Fruit fly (Drosophila melanogaster) whole organism, adult: ENCODE results near the gene CG9040.

ENCODE experiments used
- CG11617 ChIP-seq: fragments of 200-800 bp; sonication (Bioruptor generic); optimal IDR thresholded peaks from 2 replicates; lab custom pipeline; 2017; ENCODE audit warnings: mild to moderate bottlenecking, missing biosample characterization, missing genetic modification reagents, missing genetic modification characterization
- CG12768 ChIP-seq: fragments of 200-800 bp; sonication (Bioruptor generic); optimal IDR thresholded peaks from 2 replicates; lab custom pipeline; 2017; ENCODE audit warnings: missing biosample characterization, missing genetic modification characterization, mild to moderate bottlenecking, moderate library complexity, missing genetic modification reagents
- CG14711 ChIP-seq: fragments of 200-800 bp; sonication (Bioruptor generic); optimal IDR thresholded peaks from 2 replicates; lab custom pipeline; 2018; ENCODE audit warnings: missing biosample characterization, mild to moderate bottlenecking, missing genetic modification characterization, moderate library complexity
- CG1620 ChIP-seq: fragments of 200-800 bp; sonication (Bioruptor generic); optimal IDR thresholded peaks from 2 replicates; lab custom pipeline; 2016; ENCODE audit warnings: missing biosample characterization, missing genetic modification characterization
- CG33017 ChIP-seq: fragments of 200-800 bp; sonication (Bioruptor generic); optimal IDR thresholded peaks from 2 replicates; lab custom pipeline; 2018; ENCODE audit warnings: missing biosample characterization, mild to moderate bottlenecking, missing genetic modification characterization, moderate library complexity
- CG5204 ChIP-seq: fragments of 200-800 bp; sonication (Bioruptor generic); optimal IDR thresholded peaks from 2 replicates; lab custom pipeline; 2016; ENCODE audit warnings: missing biosample characterization, missing genetic modification characterization
- CG7045 ChIP-seq: fragments of 200-800 bp; sonication (Bioruptor generic); optimal IDR thresholded peaks from 2 replicates; lab custom pipeline; 2017; ENCODE audit warnings: missing biosample characterization, mild to moderate bottlenecking, missing genetic modification characterization
- CG7101 ChIP-seq: fragments of 200-800 bp; sonication (Bioruptor generic); optimal IDR thresholded peaks from 2 replicates; lab custom pipeline; 2018; ENCODE audit warnings: missing biosample characterization, mild to moderate bottlenecking, missing genetic modification characterization, moderate library complexity
- Clk ChIP-seq: fragments of 200-800 bp; sonication (Bioruptor generic); optimal IDR thresholded peaks from 2 replicates; lab custom pipeline; 2017; ENCODE audit warnings: missing biosample characterization, missing genetic modification characterization
- Crg-1 ChIP-seq: fragments of 200-800 bp; sonication (Bioruptor generic); optimal IDR thresholded peaks from 2 replicates; lab custom pipeline; 2016; ENCODE audit warnings: missing biosample characterization, missing genetic modification characterization
- Hr96 ChIP-seq: fragments of 200-800 bp; sonication (Bioruptor generic); optimal IDR thresholded peaks from 2 replicates; lab custom pipeline; 2016; ENCODE audit warnings: missing biosample characterization, missing genetic modification characterization
- Mnt ChIP-seq: fragments of 200-800 bp; sonication (Bioruptor generic); optimal IDR thresholded peaks from 2 replicates; lab custom pipeline; 2016; ENCODE audit warnings: missing biosample characterization, mild to moderate bottlenecking, missing genetic modification characterization
- bab1 ChIP-seq: fragments of 200-800 bp; sonication (Bioruptor generic); optimal IDR thresholded peaks from 3 replicates; lab custom pipeline; 2019; ENCODE audit warnings: missing biosample characterization, mild to moderate bottlenecking, missing genetic modification characterization, moderate library complexity
- cic ChIP-seq: fragments of 200-800 bp; sonication (Bioruptor generic); optimal IDR thresholded peaks from 2 replicates; lab custom pipeline; 2017; ENCODE audit warnings: missing biosample characterization, mild to moderate bottlenecking, missing genetic modification characterization, moderate library complexity
- cnc ChIP-seq, 2 experiments: fragments of >200 bp; optimal IDR thresholded peaks; 2 replicates each; lab custom pipeline; 2017
- kay ChIP-seq: fragments of 200-800 bp; sonication (Bioruptor generic); peaks from one replicate; lab custom pipeline; 2016; ENCODE audit warnings: missing biosample characterization, missing genetic modification characterization, borderline replicate concordance
- ovo ChIP-seq: fragments of 200-800 bp; sonication (Bioruptor generic); optimal IDR thresholded peaks from 2 replicates; lab custom pipeline; 2016; ENCODE audit warnings: missing biosample characterization, missing genetic modification characterization
- pad ChIP-seq: fragments of 200-800 bp; sonication (Bioruptor generic); optimal IDR thresholded peaks from 3 replicates; lab custom pipeline; 2017; ENCODE audit warnings: missing biosample characterization, missing genetic modification characterization, mild to moderate bottlenecking, moderate library complexity, missing genetic modification reagents
- tj ChIP-seq: fragments of 200-800 bp; sonication (Bioruptor generic); optimal IDR thresholded peaks from 3 replicates; lab custom pipeline; 2017; ENCODE audit warnings: missing biosample characterization, mild to moderate bottlenecking, missing genetic modification characterization, moderate library complexity
- toe ChIP-seq: fragments of 200-800 bp; sonication (Bioruptor generic); optimal IDR thresholded peaks from 2 replicates; lab custom pipeline; 2016; ENCODE audit warnings: missing biosample characterization, missing genetic modification characterization

CG9040 gene

DNA sequence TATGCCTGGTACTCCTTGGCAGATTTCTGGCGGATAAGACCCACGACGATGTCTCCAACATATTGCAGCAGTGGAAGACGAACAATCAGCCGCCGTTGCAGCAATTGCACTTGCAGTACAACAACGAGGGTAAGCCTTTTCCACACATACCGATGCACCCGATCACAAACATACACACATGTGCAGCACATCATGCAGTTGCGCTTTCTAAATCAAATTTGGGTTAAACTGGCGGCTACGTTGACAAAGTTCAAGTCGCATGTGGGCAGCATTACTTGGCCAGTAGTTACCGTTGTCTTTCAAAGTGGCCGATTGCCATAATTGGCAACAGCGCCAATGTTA is 22.2 kb upstream of the CG9040 start:
- TF ChIP-seq CG14711 (tag; lab: Kevin White, UChicago) (no peak), ovo (GFP tag; lab: Kevin White, UChicago) (no peak), CG12768 (GFP tag; lab: Kevin White, UChicago) (no peak), pad (no peak), CG33017 (tag; lab: Kevin White, UChicago) (no peak), Hr96 (no peak), CG7101 (tag; lab: Kevin White, UChicago) (no peak), CG7045 (GFP tag; lab: Kevin White, UChicago) (no peak), kay (no peak)

DNA sequence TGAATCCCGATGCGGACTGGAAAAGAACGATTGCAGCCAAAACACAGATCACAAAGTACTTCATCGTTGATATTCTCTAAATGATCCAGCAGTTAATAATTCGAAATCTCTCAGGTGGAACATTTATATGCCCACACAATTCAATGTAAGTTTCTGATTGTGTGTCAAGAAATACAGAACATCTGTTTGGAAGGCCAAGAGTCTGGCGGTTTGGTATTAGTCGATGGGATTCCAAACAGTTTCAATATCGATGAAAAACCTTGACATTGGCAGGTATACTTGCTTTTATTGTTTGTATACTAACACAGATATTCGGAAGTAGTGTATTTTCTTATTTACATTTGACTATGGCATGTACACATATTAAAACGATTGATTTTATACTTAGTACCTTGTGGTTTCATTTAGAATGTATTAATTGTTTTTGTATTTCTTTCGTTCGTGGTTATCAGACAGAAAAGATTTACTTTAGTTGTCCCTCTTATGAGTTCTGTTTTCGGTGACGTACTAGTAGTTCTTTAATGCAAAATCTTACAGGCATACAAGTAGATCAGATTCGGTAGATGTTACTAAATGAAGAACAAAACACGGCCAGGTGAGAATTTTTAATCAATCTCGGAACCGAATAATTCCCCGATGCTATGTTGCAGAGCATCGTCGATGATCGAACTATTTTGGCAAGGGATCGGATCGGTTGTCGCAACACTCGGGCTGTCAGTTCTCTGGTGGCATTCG is 14.1 kb upstream of the CG9040 start, which contains the start of the genes CG13738 and Hsc70-1:
CG13738 (minus strand) TSS at position 101 of the 735 bp plus-strand sequence.
Hsc70-1 (plus strand) TSS at position 685 of the 735 bp plus-strand sequence.
- TF ChIP-seq CG11617 (GFP tag; lab: Kevin White, UChicago): no peak
- no peak for TF ChIP-seq CG14711 (tag; lab: Kevin White, UChicago)

DNA sequence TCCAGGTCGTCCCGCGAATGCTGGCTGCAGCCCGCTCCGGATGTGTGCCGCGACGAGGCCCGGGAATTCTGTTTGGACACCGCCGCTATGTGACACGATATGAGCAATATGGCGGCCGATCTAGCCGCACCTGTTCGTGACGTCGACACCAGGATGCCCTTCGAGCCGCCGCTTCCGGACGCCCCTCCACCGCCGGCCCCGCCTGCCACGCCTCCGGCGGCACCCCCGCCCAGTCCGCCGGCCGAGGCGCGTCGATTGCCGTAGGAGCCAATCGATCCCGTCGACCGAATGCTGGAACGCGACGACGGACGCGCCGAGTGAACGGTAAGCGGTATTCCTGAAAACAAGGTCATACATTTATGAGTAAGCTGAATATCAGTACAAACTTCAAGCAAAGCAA is 5.2 kb upstream of the CG9040 start:
- TF ChIP-seq toe (no peak), Crg-1 (GFP tag; lab: Kevin White, UChicago) (no peak), CG12768 (GFP tag; lab: Kevin White, UChicago) (no peak), CG11617 (GFP tag; lab: Kevin White, UChicago) (no peak), CG5204 (GFP tag; lab: Kevin White, UChicago) (no peak), cnc (optimal IDR thresholded peaks at IDR 0.05; lab: Kevin White, UChicago) (no peak), bab1 (GFP tag; lab: Kevin White, UChicago) (no peak)

DNA sequence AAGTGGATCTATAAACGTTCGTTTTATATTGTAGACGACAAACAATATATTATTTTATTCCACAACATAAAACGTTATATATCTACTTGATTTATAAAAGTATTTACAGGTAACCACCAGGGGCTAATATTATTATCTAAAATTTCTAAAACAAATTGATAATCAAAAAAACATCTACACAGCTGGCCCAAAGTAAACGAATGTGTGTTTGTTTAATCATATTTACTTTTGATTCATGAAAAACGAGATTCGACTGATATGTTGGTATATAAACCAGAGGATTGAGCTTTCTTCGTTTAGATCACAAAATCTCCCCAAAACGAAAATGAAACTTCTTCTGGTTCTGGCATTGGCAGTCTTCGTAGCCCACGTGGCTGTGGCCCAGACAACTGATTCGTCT is 1.3 kb upstream of the CG9040 start, which contains the start of gene CG17362:
CG17362 (plus strand) TSS at position 291 of the 400 bp plus-strand sequence.
- TF ChIP-seq Crg-1 (GFP tag; lab: Kevin White, UChicago) (no peak), CG33017 (tag; lab: Kevin White, UChicago) (no peak), CG11617 (GFP tag; lab: Kevin White, UChicago) (no peak), Clk (GFP tag; lab: Kevin White, UChicago) (no peak), Hr96 (no peak), CG7045 (GFP tag; lab: Kevin White, UChicago) (no peak), CG1620 (GFP tag; lab: Kevin White, UChicago) (no peak), tj (GFP tag; lab: Kevin White, UChicago) (no peak), CG12768 (GFP tag; lab: Kevin White, UChicago) (no peak), ovo (GFP tag; lab: Kevin White, UChicago) (no peak), pad (no peak), CG5204 (GFP tag; lab: Kevin White, UChicago) (no peak), cic (GFP tag; lab: Kevin White, UChicago) (no peak), CG14711 (tag; lab: Kevin White, UChicago) (no peak), Mnt (GFP tag; lab: Kevin White, UChicago) (no peak), bab1 (GFP tag; lab: Kevin White, UChicago) (no peak), CG7101 (tag; lab: Kevin White, UChicago) (no peak), cnc (optimal IDR thresholded peaks at IDR 0.05; lab: Kevin White, UChicago) (no peak)

DNA sequence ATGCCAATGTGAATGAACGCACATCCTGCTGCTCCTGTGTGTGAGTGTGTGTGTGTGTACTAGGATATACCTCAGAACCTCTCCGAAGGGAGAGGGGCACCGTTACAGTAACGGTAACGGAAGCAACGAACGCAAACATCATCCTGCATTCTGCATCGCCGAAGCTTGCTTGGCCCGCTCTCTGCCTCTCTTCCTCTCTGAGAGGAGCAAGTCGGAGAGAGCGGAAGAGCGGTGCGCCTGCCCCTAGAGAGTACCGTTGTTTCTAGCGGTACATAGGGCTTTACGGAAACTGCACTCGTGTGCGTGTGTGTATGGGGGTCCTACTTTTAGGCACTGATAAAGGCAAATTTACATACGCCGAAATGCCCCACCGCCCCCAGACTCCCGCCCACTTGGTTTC is 3.6 kb downstream of the CG9040 start:
- TF ChIP-seq CG5204 (GFP tag; lab: Kevin White, UChicago) (no peak), CG12768 (GFP tag; lab: Kevin White, UChicago) (no peak), ovo (GFP tag; lab: Kevin White, UChicago) (no peak), bab1 (GFP tag; lab: Kevin White, UChicago) (no peak), cnc (optimal IDR thresholded peaks at IDR 0.05; lab: Kevin White, UChicago) (no peak), CG7045 (GFP tag; lab: Kevin White, UChicago) (no peak), cic (GFP tag; lab: Kevin White, UChicago) (no peak), CG14711 (tag; lab: Kevin White, UChicago) (no peak), toe (no peak), kay (no peak), Hr96 (no peak), CG33017 (tag; lab: Kevin White, UChicago) (no peak), CG11617 (GFP tag; lab: Kevin White, UChicago) (no peak), pad (no peak), CG1620 (GFP tag; lab: Kevin White, UChicago) (no peak), tj (GFP tag; lab: Kevin White, UChicago) (no peak), CG7101 (tag; lab: Kevin White, UChicago) (no peak), Clk (GFP tag; lab: Kevin White, UChicago) (no peak), Crg-1 (GFP tag; lab: Kevin White, UChicago) (no peak)

DNA sequence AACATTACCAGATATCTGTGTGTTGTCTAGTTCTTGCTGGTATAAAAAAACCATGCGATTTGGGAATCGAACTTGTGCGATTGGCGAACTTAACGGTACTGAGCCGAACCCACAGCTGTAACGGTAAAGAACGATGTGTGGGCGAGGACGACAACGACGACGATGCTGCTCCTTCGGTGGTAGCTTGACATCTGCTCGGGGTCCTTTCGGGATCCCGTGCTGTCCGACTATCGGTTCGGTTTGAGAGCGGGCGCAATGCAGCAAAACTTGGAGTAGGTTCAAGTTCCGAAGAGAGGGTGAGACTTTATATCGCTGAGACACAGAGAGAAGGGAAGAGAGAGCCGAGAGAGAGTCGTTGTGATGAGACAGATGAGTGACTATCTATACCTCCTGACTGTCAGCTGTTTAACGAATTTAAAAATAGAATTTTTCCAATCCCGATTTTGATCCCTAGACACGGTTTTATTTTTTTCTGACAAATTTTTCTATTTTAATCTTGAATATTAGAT is 5.6 kb downstream of the CG9040 start, which contains the start of gene CG17364:
CG17364 (minus strand) TSS at position 168 of the 509 bp plus-strand sequence.
- TF ChIP-seq pad (no peak), CG1620 (GFP tag; lab: Kevin White, UChicago) (no peak), cic (GFP tag; lab: Kevin White, UChicago) (no peak), CG11617 (GFP tag; lab: Kevin White, UChicago) (no peak), Crg-1 (GFP tag; lab: Kevin White, UChicago) (no peak), CG33017 (tag; lab: Kevin White, UChicago) (no peak), CG12768 (GFP tag; lab: Kevin White, UChicago) (no peak), cnc (optimal IDR thresholded peaks at IDR 0.05; lab: Kevin White, UChicago) (no peak), Clk (GFP tag; lab: Kevin White, UChicago) (no peak)
